Fruit fly (Drosophila melanogaster) whole organism, embryonic: ENCODE data around the gene CG4570.

ENCODE experiments used
- CG10543 ChIP-seq: fragments of 200-800 bp; sonication (Bioruptor generic); optimal IDR thresholded peaks from 3 replicates; lab custom pipeline; 2017; ENCODE audit warnings: missing biosample characterization, mild to moderate bottlenecking, missing genetic modification characterization, moderate library complexity
- CG10959 ChIP-seq: fragments of 200-800 bp; sonication (Bioruptor generic); IDR thresholded peaks from 2 replicates; pipeline ENCODE4 v1.3.6; 2022; ENCODE audit warnings: missing biosample characterization, missing genetic modification characterization
- CG12744 ChIP-seq: fragments of 200-800 bp; sonication (Bioruptor generic); optimal IDR thresholded peaks from 2 replicates; lab custom pipeline; 2016; ENCODE audit warnings: missing biosample characterization, missing genetic modification characterization
- CG15269 ChIP-seq: fragments of 200-800 bp; sonication (Bioruptor generic); optimal IDR thresholded peaks from 2 replicates; lab custom pipeline; 2018; ENCODE audit warnings: missing biosample characterization, mild to moderate bottlenecking, missing genetic modification characterization, moderate library complexity
- CG17568 ChIP-seq: fragments of 200-800 bp; sonication (Bioruptor generic); optimal IDR thresholded peaks from 2 replicates; lab custom pipeline; 2018; ENCODE audit warnings: missing biosample characterization, mild to moderate bottlenecking, missing genetic modification characterization, moderate library complexity
- CG18764 ChIP-seq: fragments of 200-800 bp; sonication (Bioruptor generic); optimal IDR thresholded peaks from 3 replicates; lab custom pipeline; 2016; ENCODE audit warnings: missing biosample characterization, missing genetic modification characterization
- CG2129 ChIP-seq: fragments of 200-800 bp; sonication (Bioruptor generic); IDR thresholded peaks from 2 replicates; pipeline ENCODE4 v1.3.6; 2022; ENCODE audit warnings: missing biosample characterization, missing genetic modification characterization; ENCODE audit not compliant: partially characterized antibody
- CG31224 ChIP-seq: fragments of 200-800 bp; sonication (Bioruptor generic); IDR thresholded peaks from 2 replicates; pipeline ENCODE4 v1.3.6; 2022; ENCODE audit warnings: missing biosample characterization, missing genetic modification characterization
- CG32772 ChIP-seq: fragments of 200-800 bp; sonication (Bioruptor generic); IDR thresholded peaks from 2 replicates; pipeline ENCODE4 v1.3.6; 2022; ENCODE audit warnings: missing biosample characterization, missing genetic modification characterization
- CG34224 ChIP-seq: fragments of 200-800 bp; sonication (Bioruptor generic); IDR thresholded peaks from 3 replicates; pipeline ENCODE4 v1.3.6; 2022; ENCODE audit warnings: missing biosample characterization, missing genetic modification characterization; ENCODE audit not compliant: partially characterized antibody
- CG34376 ChIP-seq: fragments of 200-800 bp; sonication (Bioruptor generic); optimal IDR thresholded peaks from 2 replicates; lab custom pipeline; 2018; ENCODE audit warnings: missing biosample characterization, mild to moderate bottlenecking, missing genetic modification characterization
- CG4404 ChIP-seq: fragments of 200-800 bp; sonication (Bioruptor generic); IDR thresholded peaks from 2 replicates; pipeline ENCODE4 v1.3.6; 2022; ENCODE audit warnings: missing biosample characterization, missing genetic modification characterization
- CG5180 ChIP-seq: fragments of 200-800 bp; sonication (Bioruptor generic); optimal IDR thresholded peaks from 3 replicates; lab custom pipeline; 2017; ENCODE audit warnings: missing biosample characterization, missing genetic modification characterization, mild to moderate bottlenecking, moderate library complexity, missing genetic modification reagents
- CG8290 ChIP-seq, 3 experiments: fragments of 200-800 bp; sonication (Bioruptor generic); optimal IDR thresholded peaks; 2 replicates each; lab custom pipeline; 2016 to 2019; ENCODE audit warnings: missing biosample characterization in 3 of 3, missing genetic modification characterization in 3 of 3, mild to moderate bottlenecking in 2 of 3, moderate library complexity in 1 of 3
- CG9437 ChIP-seq: fragments of 200-800 bp; sonication (Bioruptor generic); optimal IDR thresholded peaks from 2 replicates; lab custom pipeline; 2018; ENCODE audit warnings: missing biosample characterization, mild to moderate bottlenecking, missing genetic modification characterization
- CHES-1-like ChIP-seq: fragments of 200-800 bp; sonication (Bioruptor generic); optimal IDR thresholded peaks from 2 replicates; lab custom pipeline; 2016; ENCODE audit warnings: missing biosample characterization, missing genetic modification characterization
- Doc3 ChIP-seq: fragments of 200-800 bp; sonication (Bioruptor generic); IDR thresholded peaks from 3 replicates; pipeline ENCODE4 v1.3.6; 2022; ENCODE audit warnings: missing biosample characterization, missing genetic modification characterization; ENCODE audit not compliant: partially characterized antibody
- Dref ChIP-seq: fragments of 200-800 bp; sonication (Bioruptor generic); IDR thresholded peaks from 2 replicates; pipeline ENCODE4 v1.3.6; 2022; ENCODE audit warnings: missing biosample characterization, missing genetic modification characterization
- Drgx ChIP-seq: fragments of 200-800 bp; sonication (Bioruptor generic); IDR thresholded peaks from 2 replicates; pipeline ENCODE4 v1.3.6; 2022; ENCODE audit warnings: missing biosample characterization, missing genetic modification characterization
- Hey ChIP-seq: fragments of 200-800 bp; sonication (Bioruptor generic); optimal IDR thresholded peaks from 3 replicates; lab custom pipeline; 2018; ENCODE audit warnings: missing biosample characterization, mild to moderate bottlenecking, missing genetic modification characterization
- Hmr ChIP-seq: fragments of 200-800 bp; sonication (Bioruptor generic); optimal IDR thresholded peaks from 3 replicates; lab custom pipeline; 2017; ENCODE audit warnings: mild to moderate bottlenecking, missing biosample characterization, missing genetic modification reagents, missing genetic modification characterization
- Hr78 ChIP-seq, 2 experiments: fragments of 200-800 bp in 1 of 2; fragments of >200 bp in 1 of 2; sonication (Bioruptor generic) in 1 of 2; optimal IDR thresholded peaks; 2 replicates each; lab custom pipeline; 2017 to 2019; ENCODE audit warnings: missing biosample characterization in 2 of 2, missing genetic modification characterization in 2 of 2, mild to moderate bottlenecking in 1 of 2, moderate library complexity in 1 of 2
- NC2α ChIP-seq: fragments of 200-800 bp; sonication (Bioruptor generic); optimal IDR thresholded peaks from 2 replicates; lab custom pipeline; 2016; ENCODE audit warnings: missing biosample characterization, missing genetic modification characterization
- Poxn ChIP-seq: fragments of 200-800 bp; sonication (Bioruptor generic); IDR thresholded peaks from 2 replicates; pipeline ENCODE4 v1.3.6; 2022; ENCODE audit warnings: missing biosample characterization, missing genetic modification characterization
- Tbp ChIP-seq: fragments of >200 bp; optimal IDR thresholded peaks from 2 replicates; lab custom pipeline; 2018; ENCODE audit warnings: missing biosample characterization, missing genetic modification characterization
- ab ChIP-seq: fragments of 200-800 bp; sonication (Bioruptor generic); optimal IDR thresholded peaks from 2 replicates; lab custom pipeline; 2016; ENCODE audit warnings: missing biosample characterization, missing genetic modification characterization
- cwo ChIP-seq: fragments of 200-800 bp; sonication (Bioruptor generic); optimal IDR thresholded peaks from 3 replicates; lab custom pipeline; 2017; ENCODE audit warnings: missing biosample characterization, missing genetic modification characterization, mild to moderate bottlenecking, moderate library complexity, missing genetic modification reagents
- gcm ChIP-seq: fragments of 200-800 bp; sonication (Bioruptor generic); optimal IDR thresholded peaks from 2 replicates; lab custom pipeline; 2019; ENCODE audit warnings: missing biosample characterization, mild to moderate bottlenecking, missing genetic modification characterization, moderate library complexity
- grn ChIP-seq: fragments of 200-800 bp; sonication (Bioruptor generic); optimal IDR thresholded peaks from 3 replicates; lab custom pipeline; 2017; ENCODE audit warnings: missing biosample characterization, missing genetic modification characterization
- hkb ChIP-seq, 2 experiments: fragments of 200-800 bp in 1 of 2; fragments of >200 bp in 1 of 2; sonication (Bioruptor generic) in 1 of 2; IDR thresholded peaks in 1 of 2; optimal IDR thresholded peaks in 1 of 2; 2 replicates each; pipeline versions ENCODE4 v1.3.6 to Lab custom; 2017 to 2022; ENCODE audit warnings: missing biosample characterization in 1 of 2, missing genetic modification characterization in 1 of 2
- hth ChIP-seq: fragments of >200 bp; optimal IDR thresholded peaks from 2 replicates; lab custom pipeline; 2017; ENCODE audit warnings: inconsistent platforms
- org-1 ChIP-seq: fragments of 200-800 bp; sonication (Bioruptor generic); optimal IDR thresholded peaks from 2 replicates; lab custom pipeline; 2017; ENCODE audit warnings: missing biosample characterization, missing genetic modification characterization
- p53 ChIP-seq: fragments of 200-800 bp; sonication (Bioruptor generic); optimal IDR thresholded peaks from 2 replicates; lab custom pipeline; 2016; ENCODE audit warnings: missing biosample characterization, missing genetic modification characterization
- pnt ChIP-seq: fragments of 200-800 bp; sonication (Bioruptor generic); optimal IDR thresholded peaks from 3 replicates; lab custom pipeline; 2016; ENCODE audit warnings: missing biosample characterization, missing genetic modification characterization
- rib ChIP-seq: fragments of 200-800 bp; sonication (Bioruptor generic); IDR thresholded peaks from 2 replicates; pipeline ENCODE4 v1.3.6; 2022; ENCODE audit warnings: missing biosample characterization, missing genetic modification characterization
- sens ChIP-seq: fragments of 200-800 bp; sonication (Bioruptor generic); peaks from one replicate; lab custom pipeline; 2016; ENCODE audit warnings: missing biosample characterization, missing genetic modification characterization
- sima ChIP-seq: fragments of 200-800 bp; sonication (Bioruptor generic); optimal IDR thresholded peaks from 2 replicates; lab custom pipeline; 2016; ENCODE audit warnings: missing biosample characterization, missing genetic modification characterization
- sug ChIP-seq: fragments of 200-800 bp; optimal IDR thresholded peaks from 2 replicates; lab custom pipeline; 2019; ENCODE audit warnings: missing biosample characterization, mild to moderate bottlenecking, missing genetic modification characterization, moderate library complexity
- unpg ChIP-seq: fragments of 200-800 bp; sonication (Bioruptor generic); optimal IDR thresholded peaks from 3 replicates; lab custom pipeline; 2018; ENCODE audit warnings: missing biosample characterization, mild to moderate bottlenecking, missing genetic modification characterization, moderate library complexity
- vfl ChIP-seq: fragments of 200-800 bp; sonication (Bioruptor generic); optimal IDR thresholded peaks from 2 replicates; lab custom pipeline; 2016; ENCODE audit warnings: missing biosample characterization, missing genetic modification characterization

Gene CG4570

DNA sequence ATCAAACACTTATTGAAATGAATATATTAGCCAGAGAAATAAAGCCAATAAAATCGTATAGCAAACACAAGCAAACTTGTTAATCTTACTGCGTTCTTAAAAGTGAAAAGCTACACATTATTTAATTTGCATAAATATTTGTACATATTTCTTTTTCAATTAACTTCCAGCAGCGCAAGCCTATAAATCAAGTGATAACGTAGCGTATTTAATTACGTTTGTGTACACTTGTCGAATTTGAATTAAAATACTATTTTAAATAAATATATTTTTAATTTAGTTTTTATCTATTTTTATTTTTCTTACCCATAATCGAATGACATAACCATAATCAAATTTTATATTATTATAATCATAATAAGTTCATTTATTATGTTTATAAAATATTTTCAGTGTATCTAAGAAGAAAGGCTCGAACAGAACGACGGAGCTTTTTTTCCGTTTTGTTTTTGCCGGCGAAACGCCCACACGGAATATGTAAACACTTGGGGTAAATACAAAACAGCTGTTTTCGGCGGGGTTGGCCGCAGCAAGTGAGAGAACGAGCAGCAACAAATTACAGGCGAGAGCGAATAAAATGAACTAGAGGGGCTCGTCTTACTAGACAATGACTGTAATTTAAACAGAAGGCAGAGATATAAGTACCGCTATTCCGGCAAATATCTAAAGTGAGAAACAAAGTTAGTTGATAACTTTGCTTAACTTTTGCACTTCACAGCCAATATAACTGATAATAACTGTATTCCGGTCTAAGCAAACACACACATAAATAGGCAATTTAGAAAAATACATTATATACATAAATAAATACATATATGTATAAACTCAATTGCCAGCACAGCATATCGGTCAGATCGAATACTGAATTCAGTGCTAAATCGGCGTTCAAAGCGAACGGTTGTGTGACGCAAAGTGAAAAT lies 19.2 kb downstream of the CG4570 start, which contains the start of gene Sodh2 (continued):
- TF ChIP-seq rib (GFP tag; lab: Robert Waterston, UW) = peak; percentile 85
- no peak for TF ChIP-seq hkb (optimal IDR thresholded peaks at IDR 0.05; lab: Kevin White, UChicago)
- peak; percentile 76 for TF ChIP-seq hkb (GFP tag; IDR thresholded peaks at IDR 0.05; lab: Robert Waterston, UW)
- TF ChIP-seq Hey = peak; percentile 67
- no peak for TF ChIP-seq Doc3 (GFP tag; lab: Robert Waterston, UW)
- no peak for TF ChIP-seq CG12744
- peak; percentile 61 for TF ChIP-seq CG18764 (GFP tag; lab: Kevin White, UChicago)
- peak; percentile 71 for TF ChIP-seq CHES-1-like
- TF ChIP-seq hth (lab: Kevin White, UChicago) = no peak
- TF ChIP-seq Drgx (GFP tag; lab: Robert Waterston, UW) = peak; percentile 91

DNA sequence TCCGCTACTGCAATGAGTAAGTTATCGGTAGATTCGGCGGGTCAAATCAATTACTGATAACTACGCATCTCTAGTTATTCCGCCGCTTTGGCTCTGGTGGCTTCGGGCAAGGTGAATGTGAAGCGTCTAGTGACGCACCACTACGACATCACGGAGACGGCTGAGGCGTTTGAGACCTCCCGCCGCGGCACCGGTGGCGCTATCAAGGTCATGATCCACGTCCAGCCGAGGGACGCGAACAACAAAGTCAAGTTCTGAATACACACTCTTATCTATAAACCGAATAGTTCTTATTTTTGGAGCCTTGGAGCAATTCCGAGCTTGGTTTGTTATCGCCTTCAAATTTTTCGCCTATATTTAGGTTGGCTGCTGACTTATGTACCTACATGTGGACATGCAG lies 21.2 kb downstream of the CG4570 start:
- TF ChIP-seq vfl (GFP tag; lab: Kevin White, UChicago) (no peak), CG34224 (GFP tag; lab: Robert Waterston, UW) (no peak), CG34376 (GFP tag; lab: Kevin White, UChicago) (peak; percentile 68), CG9437 (GFP tag; lab: Kevin White, UChicago) (no peak), CG4404 (GFP tag; lab: Robert Waterston, UW) (no peak), CG2129 (GFP tag; lab: Robert Waterston, UW) (no peak), CG17568 (GFP tag; lab: Kevin White, UChicago) (no peak), CG5180 (no peak), cwo (GFP tag; lab: Kevin White, UChicago) (peak; percentile 27), CG10543 (GFP tag; lab: Kevin White, UChicago) (peak; percentile 0), NC2α (GFP tag; lab: Kevin White, UChicago) (no peak), Dref (GFP tag; lab: Robert Waterston, UW) (no peak), gcm (GFP tag; lab: Kevin White, UChicago) (no peak), unpg (GFP tag; lab: Kevin White, UChicago) (no peak), pnt (GFP tag; lab: Kevin White, UChicago) (no peak), CG10959 (GFP tag; lab: Robert Waterston, UW) (no peak), Hmr (GFP tag; lab: Kevin White, UChicago) (no peak), Hr78 (GFP tag; optimal IDR thresholded peaks at IDR 0.05; lab: Kevin White, UChicago) (peak in 1 of 2 experiments; percentile 27), org-1 (no peak), p53 (GFP tag; lab: Kevin White, UChicago) (no peak), ab (no peak), CG31224 (GFP tag; lab: Robert Waterston, UW) (no peak), Tbp (GFP tag; lab: Kevin White, UChicago) (no peak), CG32772 (no peak), sima (GFP tag; lab: Kevin White, UChicago) (no peak), sens (GFP tag; lab: Kevin White, UChicago) (peak; percentile 47), Poxn (GFP tag; lab: Robert Waterston, UW) (no peak), CG8290 (GFP tag; optimal IDR thresholded peaks at IDR 0.05; lab: Kevin White, UChicago) (no peak), CG8290 (tag; optimal IDR thresholded peaks at IDR 0.05; lab: Kevin White, UChicago) (no peak), CG15269 (tag; lab: Kevin White, UChicago) (no peak), sug (peak; percentile 90), grn (GFP tag; lab: Kevin White, UChicago) (peak; percentile 19)
